Fruit fly (Drosophila melanogaster): Measurements from ENCODE around the gene CG18558.

The CG18558 gene

DNA sequence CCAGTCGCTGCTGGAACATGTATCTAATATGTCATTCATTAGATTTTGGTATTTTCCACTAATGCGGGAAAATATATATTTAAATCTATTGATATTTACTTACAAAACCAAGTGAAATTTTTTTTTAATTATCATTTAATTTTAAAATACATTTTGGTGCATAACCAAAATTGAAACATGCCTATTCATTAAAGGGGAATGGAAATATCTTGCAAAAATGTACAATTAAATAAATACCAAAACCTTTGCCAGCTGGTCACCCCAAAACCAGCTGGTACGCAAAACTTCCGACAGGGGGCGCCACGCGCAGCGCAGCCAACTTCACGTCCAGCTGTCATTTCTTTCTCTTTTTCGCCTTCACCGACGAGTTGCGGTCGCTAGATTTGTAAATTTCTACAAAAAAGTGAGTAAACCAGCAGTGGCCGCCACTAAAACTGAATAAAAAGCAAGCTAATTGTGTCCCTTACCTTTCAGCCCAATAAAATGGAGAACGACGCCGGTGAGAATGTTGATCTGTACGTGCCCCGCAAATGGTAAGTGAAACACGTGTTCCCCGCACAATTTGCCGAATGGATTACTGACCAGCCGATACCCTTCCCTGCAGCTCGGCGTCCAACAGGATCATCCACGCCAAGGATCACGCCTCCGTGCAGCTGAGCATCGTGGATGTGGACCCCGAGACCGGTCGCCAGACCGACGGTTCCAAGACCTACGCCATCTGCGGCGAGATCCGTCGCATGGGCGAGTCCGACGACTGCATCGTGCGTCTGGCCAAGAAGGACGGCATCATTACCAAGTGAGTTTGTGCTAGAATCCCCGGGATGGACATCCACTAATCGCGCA lies 11.7 kb upstream of the CG18558 start, which contains the start of the genes CG3104 and RpS21 (continued):
- TF ChIP-seq slp2 (GFP tag; optimal IDR thresholded peaks at IDR 0.05) = peak; percentile 77
- TF ChIP-seq MTF-1 (GFP tag; optimal IDR thresholded peaks at IDR 0.05; ENCODE audit: borderline replicate concordance) = peak; percentile 94
- 0 out of 2 replicates have a peak, but pooled peaks have one; percentile 22 for TF ChIP-seq Drgx (GFP tag; IDR thresholded peaks at IDR 0.05)
- TF ChIP-seq sens-2 (GFP tag; IDR thresholded peaks at IDR 0.05) = peak; percentile 89
- peak; percentile 90 for TF ChIP-seq Sin3A (optimal IDR thresholded peaks at IDR 0.05)
- TF ChIP-seq fd102C (GFP tag; optimal IDR thresholded peaks at IDR 0.05) = peak; percentile 62
- peak; percentile 77 for TF ChIP-seq CG3838 (GFP tag; optimal IDR thresholded peaks at IDR 0.05)
- 0 out of 2 replicates have a peak, but pooled peaks have one; percentile 39 for TF ChIP-seq CkIIα-i1 (GFP tag; IDR thresholded peaks at IDR 0.05)
- peak; percentile 80 for TF ChIP-seq CG17802 (tag; optimal IDR thresholded peaks at IDR 0.05)
- peak; percentile 83 for TF ChIP-seq ewg (GFP tag; optimal IDR thresholded peaks at IDR 0.05)
- TF ChIP-seq lilli (GFP tag; optimal IDR thresholded peaks at IDR 0.05) = peak; percentile 86
- peak; percentile 66 for TF ChIP-seq CG11696 (GFP tag; IDR thresholded peaks at IDR 0.05)
- TF ChIP-seq tgo (GFP tag; IDR thresholded peaks at IDR 0.05) = peak; percentile 80
- peak; percentile 68 for TF ChIP-seq CG18476 (GFP tag; optimal IDR thresholded peaks at IDR 0.05)
- peak; percentile 74 for TF ChIP-seq so (GFP tag; IDR thresholded peaks at IDR 0.05)
- peak; percentile 79; the same call in 1 of the 3 replicates for TF ChIP-seq CG3726 (GFP tag; IDR thresholded peaks at IDR 0.05)
- peak; percentile 83 for TF ChIP-seq CG2712 (tag; optimal IDR thresholded peaks at IDR 0.05)
- peak in 1 of 3 experiments; percentile 72 for TF ChIP-seq Stat92E (GFP tag; optimal IDR thresholded peaks at IDR 0.05)
- peak; percentile 79 for TF ChIP-seq CG11504 (tag; optimal IDR thresholded peaks at IDR 0.05)
- TF ChIP-seq row (GFP tag; IDR thresholded peaks at IDR 0.05) = peak; percentile 91
- TF ChIP-seq CG10209 (GFP tag; optimal IDR thresholded peaks at IDR 0.05) = peak; percentile 87
- peak; percentile 88 for TF ChIP-seq Camta (GFP tag; optimal IDR thresholded peaks at IDR 0.05)
- peak; percentile 88 for TF ChIP-seq CG10654 (GFP tag; optimal IDR thresholded peaks at IDR 0.05)
- peak; percentile 91 for TF ChIP-seq onecut (GFP tag; IDR thresholded peaks at IDR 0.05)
- peak; percentile 82 for TF ChIP-seq Optix (GFP tag; IDR thresholded peaks at IDR 0.05)
- TF ChIP-seq CG8924 (tag; optimal IDR thresholded peaks at IDR 0.05) = peak; percentile 60
- peak; percentile 55 for TF ChIP-seq sd (tag; optimal IDR thresholded peaks at IDR 0.05)
- TF ChIP-seq vfl (GFP tag; optimal IDR thresholded peaks at IDR 0.05) = peak; percentile 12
- TF ChIP-seq CTCF (GFP tag; optimal IDR thresholded peaks at IDR 0.05) = peak; percentile 98
- peak; percentile 83 for TF ChIP-seq CG3281 (GFP tag; optimal IDR thresholded peaks at IDR 0.05)
- no peak for TF ChIP-seq Doc3 (GFP tag; IDR thresholded peaks at IDR 0.05; ENCODE audit: partially characterized antibody)
- peak; percentile 97 for TF ChIP-seq Rfx (GFP tag; IDR thresholded peaks at IDR 0.05)
- peak; percentile 82 for TF ChIP-seq Fer3 (tag; optimal IDR thresholded peaks at IDR 0.05)
- TF ChIP-seq CG34422 (GFP tag; IDR thresholded peaks at IDR 0.05) = peak; percentile 94
- peak; percentile 92 for TF ChIP-seq CG4328 (GFP tag; optimal IDR thresholded peaks at IDR 0.05)
- TF ChIP-seq ham (GFP tag; IDR thresholded peaks at IDR 0.05) = peak; percentile 72; the same call in 1 of the 2 replicates
- TF ChIP-seq crc (GFP tag; optimal IDR thresholded peaks at IDR 0.05) = peak; percentile 75
- TF ChIP-seq Dbx (GFP tag; IDR thresholded peaks at IDR 0.05) = peak; percentile 95
- TF ChIP-seq knrl (GFP tag; IDR thresholded peaks at IDR 0.05; ENCODE audit: partially characterized antibody) = peak; percentile 47; the same call in 1 of the 3 replicates
- TF ChIP-seq CG10321 (GFP tag; IDR thresholded peaks at IDR 0.05) = peak; percentile 71; the same call in 1 of the 2 replicates
- TF ChIP-seq fu2 (GFP tag; optimal IDR thresholded peaks at IDR 0.05) = peak; percentile 82
- peak; percentile 87 for TF ChIP-seq Mad (GFP tag; optimal IDR thresholded peaks at IDR 0.05)
- peak; percentile 80 for TF ChIP-seq CG12071 (GFP tag; optimal IDR thresholded peaks at IDR 0.05)
- peak; percentile 61 for TF ChIP-seq cas (GFP tag; IDR thresholded peaks at IDR 0.05)
- TF ChIP-seq CG7357 (GFP tag; IDR thresholded peaks at IDR 0.05) = peak; percentile 70; the same call in 2 of the 3 replicates
- peak; percentile 75 for TF ChIP-seq CG1603 (tag; optimal IDR thresholded peaks at IDR 0.05)
- TF ChIP-seq repo (GFP tag; optimal IDR thresholded peaks at IDR 0.05) = peak; percentile 80
- peak; percentile 88 for TF ChIP-seq Aef1 (GFP tag; IDR thresholded peaks at IDR 0.05)
- peak; percentile 86 for TF ChIP-seq nmo (GFP tag; optimal IDR thresholded peaks at IDR 0.05)
